Worm (Caenorhabditis elegans) whole organism, L1 larva: ENCODE measurements around the gene Y48B6A.1.

Source experiments
- C04F5.9 ChIP-seq: sonication (generic microtip); optimal IDR thresholded peaks from 2 replicates; lab custom pipeline; 2016; ENCODE audit warnings: missing genetic modification characterization, missing compliant biosample characterization
- aha-1 ChIP-seq: fragments of 150-350 bp; optimal IDR thresholded peaks from 2 replicates; lab custom pipeline; 2014; ENCODE audit warnings: missing biosample characterization, missing genetic modification characterization
- aly-2 ChIP-seq: fragments of 150-350 bp; optimal IDR thresholded peaks from 2 replicates; lab custom pipeline; 2014; ENCODE audit warnings: missing biosample characterization, missing genetic modification characterization
- ama-1 ChIP-seq: fragments of 150-350 bp; optimal IDR thresholded peaks from 2 replicates; lab custom pipeline; 2014
- blmp-1 ChIP-seq: fragments of 150-350 bp; optimal IDR thresholded peaks from 2 replicates; lab custom pipeline; 2014; ENCODE audit warnings: missing biosample characterization, missing genetic modification characterization
- ceh-63 ChIP-seq: fragments of 200-800 bp; sonication (Bioruptor generic); optimal IDR thresholded peaks from 2 replicates; lab custom pipeline; 2018; ENCODE audit warnings: mild to moderate bottlenecking, missing genetic modification characterization, missing compliant biosample characterization
- ceh-8 ChIP-seq: fragments of 200-800 bp; sonication (Bioruptor generic); optimal IDR thresholded peaks from 2 replicates; lab custom pipeline; 2018; ENCODE audit warnings: mild to moderate bottlenecking, missing genetic modification characterization, moderate library complexity, missing compliant biosample characterization
- ceh-82 ChIP-seq, 3 experiments: fragments of 150-350 bp in 1 of 3; sonication (generic microtip) in 2 of 3; optimal IDR thresholded peaks; 2 replicates each; lab custom pipeline; 2014 to 2017; ENCODE audit warnings: missing biosample characterization in 3 of 3, missing genetic modification characterization in 3 of 3
- ceh-88 ChIP-seq: fragments of 200-800 bp; sonication (Bioruptor generic); IDR thresholded peaks from 2 replicates; pipeline ENCODE4 v1.3.6; 2022; ENCODE audit warnings: missing genetic modification characterization, missing compliant biosample characterization
- ceh-90 ChIP-seq: sonication (generic microtip); optimal IDR thresholded peaks from 2 replicates; lab custom pipeline; 2016; ENCODE audit warnings: missing genetic modification characterization, missing compliant biosample characterization
- efl-1 ChIP-seq, 4 experiments: fragments of 150-350 bp; optimal IDR thresholded peaks in 3 of 4; peaks in 1 of 4; 1 replicate in 1 of 4; 2 replicates in 3 of 4; lab custom pipeline; 2014; ENCODE audit warnings: missing biosample characterization in 2 of 4, missing genetic modification characterization in 2 of 4, missing genetic modification reagents in 2 of 4
- egl-13 ChIP-seq: sonication (generic microtip); optimal IDR thresholded peaks from 2 replicates; lab custom pipeline; 2016; ENCODE audit warnings: missing genotype, missing genetic modification reagents, missing genetic modification characterization, missing compliant biosample characterization
- egl-27 ChIP-seq, 2 experiments: fragments of 150-350 bp in 1 of 2; sonication (generic microtip); optimal IDR thresholded peaks; 3 replicates each; lab custom pipeline; 2017 to 2018; ENCODE audit warnings: missing biosample characterization in 2 of 2, missing genetic modification characterization in 2 of 2, missing genetic modification reagents in 2 of 2
- elt-2 ChIP-seq: sonication (generic microtip); optimal IDR thresholded peaks from 2 replicates; lab custom pipeline; 2016; ENCODE audit warnings: missing genetic modification characterization, mild to moderate bottlenecking, inconsistent platforms, missing compliant biosample characterization, missing genetic modification reagents
- elt-3 ChIP-seq, 6 experiments: fragments of 150-350 bp in 1 of 6; sonication (generic microtip); optimal IDR thresholded peaks; 2 replicates each; lab custom pipeline; 2017 to 2018; ENCODE audit warnings: missing biosample characterization in 6 of 6, missing genetic modification characterization in 6 of 6, inconsistent platforms in 1 of 6
- ets-5 ChIP-seq: fragments of 200-800 bp; sonication (Bioruptor generic); IDR thresholded peaks from 2 replicates; pipeline ENCODE4 v1.3.6; 2022; ENCODE audit warnings: missing genetic modification characterization, missing compliant biosample characterization
- fkh-10 ChIP-seq: sonication (generic microtip); optimal IDR thresholded peaks from 2 replicates; lab custom pipeline; 2017; ENCODE audit warnings: missing biosample characterization, missing genetic modification reagents, missing genetic modification characterization
- fkh-4 ChIP-seq: sonication (generic microtip); optimal IDR thresholded peaks from 2 replicates; lab custom pipeline; 2016; ENCODE audit warnings: missing compliant biosample characterization, missing genetic modification characterization, borderline replicate concordance
- fkh-8 ChIP-seq: sonication (generic microtip); optimal IDR thresholded peaks from 2 replicates; lab custom pipeline; 2016; ENCODE audit warnings: mild to moderate bottlenecking, missing genetic modification characterization, missing compliant biosample characterization
- grh-1 ChIP-seq: fragments of 200-800 bp; sonication (Bioruptor generic); IDR thresholded peaks from 2 replicates; pipeline ENCODE4 v1.3.6; 2022; ENCODE audit warnings: missing genetic modification reagents, missing genetic modification characterization, missing compliant biosample characterization
- hlh-17 ChIP-seq: fragments of 200-800 bp; sonication (Bioruptor generic); optimal IDR thresholded peaks from 2 replicates; lab custom pipeline; 2018; ENCODE audit warnings: missing genetic modification characterization, mild to moderate bottlenecking, missing compliant biosample characterization, moderate library complexity, borderline replicate concordance
- hlh-4 ChIP-seq: sonication (generic microtip); optimal IDR thresholded peaks from 2 replicates; lab custom pipeline; 2016; ENCODE audit warnings: mild to moderate bottlenecking, missing genetic modification characterization, missing compliant biosample characterization
- lin-13 ChIP-seq: fragments of 150-350 bp; optimal IDR thresholded peaks from 2 replicates; lab custom pipeline; 2014; ENCODE audit warnings: missing biosample characterization, missing genetic modification reagents, missing genetic modification characterization
- lin-39 ChIP-seq: fragments of 150-350 bp; optimal IDR thresholded peaks from 2 replicates; lab custom pipeline; 2014; ENCODE audit warnings: missing biosample characterization, missing genetic modification reagents, missing genetic modification characterization
- lir-3 ChIP-seq: sonication (generic microtip); optimal IDR thresholded peaks from 2 replicates; lab custom pipeline; 2016; ENCODE audit warnings: mild to moderate bottlenecking, missing genetic modification characterization, moderate library complexity, missing compliant biosample characterization; ENCODE audit not compliant: poor library complexity
- mab-9 ChIP-seq: fragments of 200-800 bp; sonication (Bioruptor generic); IDR thresholded peaks from 2 replicates; pipeline ENCODE4 v1.3.6; 2022; ENCODE audit warnings: missing genetic modification reagents, missing genetic modification characterization, missing compliant biosample characterization
- mdl-1 ChIP-seq, 2 experiments: fragments of 150-350 bp; optimal IDR thresholded peaks; 2 replicates each; lab custom pipeline; 2014 to 2017; ENCODE audit warnings: missing biosample characterization in 2 of 2, missing genetic modification characterization in 2 of 2, inconsistent platforms in 1 of 2
- mef-2 ChIP-seq: fragments of 150-350 bp; optimal IDR thresholded peaks from 2 replicates; lab custom pipeline; 2014; ENCODE audit warnings: missing biosample characterization, missing genetic modification characterization
- nhr-11 ChIP-seq: fragments of 150-350 bp; optimal IDR thresholded peaks from 2 replicates; lab custom pipeline; 2014; ENCODE audit warnings: missing biosample characterization, missing genetic modification characterization
- nhr-19 ChIP-seq: fragments of 200-800 bp; sonication (Bioruptor generic); conservative IDR thresholded peaks from 2 replicates; pipeline ENCODE4 v1.3.6; 2022; ENCODE audit warnings: missing genetic modification characterization, missing compliant biosample characterization
- nhr-20 ChIP-seq: sonication (generic microtip); optimal IDR thresholded peaks from 2 replicates; lab custom pipeline; 2016; ENCODE audit warnings: mild to moderate bottlenecking, missing genetic modification characterization, missing compliant biosample characterization
- nhr-237 ChIP-seq: fragments of 150-350 bp; optimal IDR thresholded peaks from 2 replicates; lab custom pipeline; 2014; ENCODE audit warnings: missing biosample characterization, missing genetic modification characterization
- nhr-28 ChIP-seq: fragments of 150-350 bp; optimal IDR thresholded peaks from 2 replicates; lab custom pipeline; 2014; ENCODE audit warnings: missing biosample characterization, missing genetic modification characterization
- nhr-47 ChIP-seq: sonication (generic microtip); optimal IDR thresholded peaks from 2 replicates; lab custom pipeline; 2016; ENCODE audit warnings: mild to moderate bottlenecking, missing genetic modification characterization, moderate library complexity, missing compliant biosample characterization
- nhr-77 ChIP-seq: fragments of 150-350 bp; optimal IDR thresholded peaks from 2 replicates; lab custom pipeline; 2014; ENCODE audit warnings: missing biosample characterization, missing genetic modification characterization
- nhr-85 ChIP-seq: sonication (generic microtip); peaks from one replicate; lab custom pipeline; 2016; ENCODE audit warnings: missing genetic modification characterization, inconsistent platforms, missing compliant biosample characterization
- nhr-90 ChIP-seq: sonication (generic microtip); optimal IDR thresholded peaks from 2 replicates; lab custom pipeline; 2016; ENCODE audit warnings: mild to moderate bottlenecking, missing genetic modification characterization, missing compliant biosample characterization; ENCODE audit not compliant: poor library complexity
- pax-3 ChIP-seq: fragments of 200-800 bp; sonication (Bioruptor generic); optimal IDR thresholded peaks from 2 replicates; lab custom pipeline; 2018; ENCODE audit warnings: mild to moderate bottlenecking, missing genetic modification characterization, moderate library complexity, missing compliant biosample characterization
- pqm-1 ChIP-seq: sonication (generic microtip); optimal IDR thresholded peaks from 3 replicates; lab custom pipeline; 2017; ENCODE audit warnings: missing biosample characterization, missing genetic modification characterization
- rnt-1 ChIP-seq: sonication (generic microtip); optimal IDR thresholded peaks from 2 replicates; lab custom pipeline; 2016; ENCODE audit warnings: mild to moderate bottlenecking, missing genetic modification characterization, moderate library complexity, missing compliant biosample characterization
- skn-1 ChIP-seq: fragments of 150-350 bp; optimal IDR thresholded peaks from 2 replicates; lab custom pipeline; 2014; ENCODE audit warnings: missing biosample characterization, missing genetic modification characterization
- sox-4 ChIP-seq: sonication (generic microtip); optimal IDR thresholded peaks from 2 replicates; lab custom pipeline; 2016; ENCODE audit warnings: missing genetic modification characterization, missing compliant biosample characterization
- sup-37 ChIP-seq: fragments of 200-800 bp; sonication (Bioruptor generic); optimal IDR thresholded peaks from 2 replicates; lab custom pipeline; 2018; ENCODE audit warnings: mild to moderate bottlenecking, missing genetic modification characterization, missing compliant biosample characterization
- swsn-7 ChIP-seq: sonication (generic microtip); optimal IDR thresholded peaks from 2 replicates; lab custom pipeline; 2016; ENCODE audit warnings: missing genetic modification characterization, missing compliant biosample characterization
- tbx-2 ChIP-seq: sonication (generic microtip); optimal IDR thresholded peaks from 2 replicates; lab custom pipeline; 2016; ENCODE audit warnings: missing genetic modification characterization, missing compliant biosample characterization
- unc-130 ChIP-seq: fragments of 150-350 bp; optimal IDR thresholded peaks from 2 replicates; lab custom pipeline; 2017; ENCODE audit warnings: missing biosample characterization, missing genetic modification characterization, inconsistent platforms
- unc-30 ChIP-seq: sonication (generic microtip); optimal IDR thresholded peaks from 2 replicates; lab custom pipeline; 2017; ENCODE audit warnings: missing biosample characterization, missing genetic modification characterization
- unc-62 ChIP-seq: fragments of 150-350 bp; optimal IDR thresholded peaks from 2 replicates; lab custom pipeline; 2014; ENCODE audit warnings: missing biosample characterization, missing genetic modification reagents, missing genetic modification characterization
- vab-15 ChIP-seq: sonication (generic microtip); optimal IDR thresholded peaks from 2 replicates; lab custom pipeline; 2017; ENCODE audit warnings: missing genotype, mild to moderate bottlenecking, missing genetic modification characterization, missing compliant biosample characterization
- zip-4 ChIP-seq: fragments of 200-800 bp; sonication (Bioruptor generic); optimal IDR thresholded peaks from 2 replicates; lab custom pipeline; 2018; ENCODE audit warnings: mild to moderate bottlenecking, missing genetic modification characterization, moderate library complexity, missing compliant biosample characterization
- ztf-11 ChIP-seq, 2 experiments: sonication (generic microtip); optimal IDR thresholded peaks; 2 replicates each; lab custom pipeline; 2016 to 2017; ENCODE audit warnings: missing genetic modification characterization in 2 of 2, missing biosample characterization in 1 of 2, missing compliant biosample characterization in 1 of 2
- ztf-4 ChIP-seq: fragments of 150-350 bp; optimal IDR thresholded peaks from 2 replicates; lab custom pipeline; 2014; ENCODE audit warnings: missing biosample characterization, missing genetic modification characterization

Gene Y48B6A.1

DNA sequence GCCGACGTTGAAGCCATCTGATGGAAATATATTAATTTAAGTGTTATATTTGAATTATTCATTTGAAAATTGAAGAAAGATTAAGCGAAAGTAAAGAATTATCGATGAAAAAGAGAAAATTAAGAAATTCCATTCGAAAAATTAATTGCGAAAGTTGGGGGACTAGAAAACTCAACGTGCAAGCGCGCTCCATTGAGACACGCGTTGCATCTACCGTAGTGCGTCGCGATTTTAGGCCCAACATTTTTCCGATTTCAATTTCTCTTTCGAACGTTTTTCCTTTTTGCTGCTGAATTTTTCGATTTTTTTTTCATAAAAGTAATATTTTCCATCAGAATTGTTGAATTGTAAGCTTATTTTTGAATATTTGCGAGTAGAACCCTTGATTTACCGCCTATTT lies at the start of gene Y48B6A.1:
Y48B6A.1 (minus strand) TSS at position 17 of the 400 bp plus-strand sequence.
- peak; percentile 94 for TF ChIP-seq lin-13 (GFP tag; lab: Kevin White, UChicago)
- peak; percentile 87 for TF ChIP-seq egl-13 (tag; lab: Kevin White, UChicago)
- no peak for TF ChIP-seq hlh-4
- peak; percentile 87 for TF ChIP-seq blmp-1
- TF ChIP-seq elt-2 (tag; lab: Kevin White, UChicago): peak; percentile 49
- peak; percentile 71 for TF ChIP-seq lin-39 (tag; lab: Kevin White, UChicago)
- TF ChIP-seq fkh-4 (tag; lab: Kevin White, UChicago): peak; percentile 92
- TF ChIP-seq grh-1 (GFP tag; lab: Robert Waterston, UW): peak; percentile 67
- TF ChIP-seq skn-1: peak; percentile 97
- TF ChIP-seq zip-4 (GFP tag; lab: Kevin White, UChicago): peak; percentile 65
- peak; percentile 8 to 63 for TF ChIP-seq egl-27 (tag; optimal IDR thresholded peaks at IDR 0.05; lab: Kevin White, UChicago)
- peak; percentile 30 for TF ChIP-seq ceh-8
- TF ChIP-seq ets-5 (GFP tag; lab: Robert Waterston, UW): no peak
- peak; percentile 96 for TF ChIP-seq nhr-90 (tag; lab: Kevin White, UChicago)
- no peak for TF ChIP-seq nhr-28 (tag; lab: Kevin White, UChicago)
- TF ChIP-seq ceh-88: peak; percentile 79
- peak; percentile 90 for TF ChIP-seq nhr-20
- TF ChIP-seq elt-3 (tag; optimal IDR thresholded peaks at IDR 0.05; lab: Kevin White, UChicago): peak in 5 of 6 experiments; percentile 71 to 100 (median 85)
- no peak for TF ChIP-seq unc-30 (tag; lab: Kevin White, UChicago)
- peak; percentile 71 for TF ChIP-seq sox-4
- TF ChIP-seq swsn-7 (tag; lab: Kevin White, UChicago): peak; percentile 90
- peak; percentile 90 for TF ChIP-seq nhr-19 (GFP tag; lab: Robert Waterston, UW)
- TF ChIP-seq unc-130 (tag; lab: Kevin White, UChicago): peak; percentile 99
- peak; percentile 75; the same call in 1 of the 2 replicates for TF ChIP-seq mab-9 (GFP tag; lab: Robert Waterston, UW)
- peak; percentile 66 for TF ChIP-seq nhr-11 (tag; lab: Kevin White, UChicago)
- TF ChIP-seq mdl-1 (tag; optimal IDR thresholded peaks at IDR 0.05; lab: Kevin White, UChicago): peak in 1 of 2 experiments; percentile 88
- peak; percentile 88 for TF ChIP-seq aly-2
- TF ChIP-seq ama-1 (lab: Kevin White, UChicago): no peak
- TF ChIP-seq nhr-85: peak; percentile 94
- TF ChIP-seq lir-3: peak; percentile 97
- TF ChIP-seq pqm-1 (tag; lab: Kevin White, UChicago): no peak
- TF ChIP-seq nhr-47: peak; percentile 95
- peak; percentile 74 for TF ChIP-seq ztf-4 (tag; lab: Kevin White, UChicago)
- peak; percentile 90 for TF ChIP-seq ceh-90 (tag; lab: Kevin White, UChicago)
- TF ChIP-seq pax-3 (tag; lab: Kevin White, UChicago): peak; percentile 93
- TF ChIP-seq ceh-82 (tag; optimal IDR thresholded peaks at IDR 0.05; lab: Kevin White, UChicago): peak; percentile 94 to 99 (median 96)
- peak; percentile 99 for TF ChIP-seq rnt-1 (tag; lab: Kevin White, UChicago)
- TF ChIP-seq mef-2: peak; percentile 10
- peak; percentile 97 for TF ChIP-seq fkh-8
- peak in 1 of 2 experiments; percentile 89 for TF ChIP-seq ztf-11 (tag; optimal IDR thresholded peaks at IDR 0.05; lab: Kevin White, UChicago)
- TF ChIP-seq efl-1 (optimal IDR thresholded peaks at IDR 0.05; lab: Kevin White, UChicago): peak; percentile 91 to 94
- TF ChIP-seq efl-1 (GFP tag; optimal IDR thresholded peaks at IDR 0.05 in 1 of 2; lab: Kevin White, UChicago): peak; percentile 89 to 98
- TF ChIP-seq vab-15 (tag; lab: Kevin White, UChicago): peak; percentile 93
- no peak for TF ChIP-seq hlh-17 (GFP tag; lab: Kevin White, UChicago)
- peak; percentile 44 for TF ChIP-seq aha-1 (tag; lab: Kevin White, UChicago)
- TF ChIP-seq C04F5.9 (tag; lab: Kevin White, UChicago): peak; percentile 80
- no peak for TF ChIP-seq unc-62
- peak; percentile 94 for TF ChIP-seq tbx-2
- peak; percentile 66 for TF ChIP-seq fkh-10
- peak; percentile 90 for TF ChIP-seq nhr-237 (tag; lab: Kevin White, UChicago)
- peak; percentile 30 for TF ChIP-seq sup-37 (GFP tag; lab: Kevin White, UChicago)
- TF ChIP-seq ceh-63 (GFP tag; lab: Kevin White, UChicago): peak; percentile 35
- TF ChIP-seq nhr-77 (tag; lab: Kevin White, UChicago): peak; percentile 99
